Fruit fly (Drosophila melanogaster): ENCODE measurements around the gene CG15533.
A peak's percentile ranks its signal among the peaks of the same experiment; 100 is the strongest.

CG15533 gene

dm6 chr3R:30465775-30466494 is 37.3 kb downstream of the CG15533 start, which contains the start of gene PH4alphaEFB (continued):
- TF ChIP-seq CG8478 (optimal IDR thresholded peaks at IDR 0.05) (no peak), inv (GFP tag; IDR thresholded peaks at IDR 0.05; ENCODE audit: partially characterized antibody) (no peak), CG15479 (GFP tag; optimal IDR thresholded peaks at IDR 0.05) (no peak), CG1024 (GFP tag; IDR thresholded peaks at IDR 0.05) (no peak), CG4328 (GFP tag; optimal IDR thresholded peaks at IDR 0.05) (no peak), en (GFP tag; optimal IDR thresholded peaks at IDR 0.05) (no peak), abd-A (tag; optimal IDR thresholded peaks at IDR 0.05) (no peak), CG33557 (GFP tag; optimal IDR thresholded peaks at IDR 0.05) (peak; percentile 7), CG11093 (GFP tag; IDR thresholded peaks at IDR 0.05) (no peak), Nf-YC (tag; optimal IDR thresholded peaks at IDR 0.05) (peak; percentile 34), sens-2 (GFP tag; IDR thresholded peaks at IDR 0.05) (peak; percentile 33; the same call in 1 of the 2 replicates), nerfin-1 (tag; optimal IDR thresholded peaks at IDR 0.05) (peak; percentile 56), NfI (GFP tag; optimal IDR thresholded peaks at IDR 0.05) (no peak), Dref (GFP tag; IDR thresholded peaks at IDR 0.05) (no peak), CG17568 (GFP tag; optimal IDR thresholded peaks at IDR 0.05) (peak; percentile 58), cato (GFP tag; optimal IDR thresholded peaks at IDR 0.05; ENCODE audit: borderline replicate concordance) (no peak), CG18262 (tag; optimal IDR thresholded peaks at IDR 0.05) (peak; percentile 1), ewg (GFP tag; optimal IDR thresholded peaks at IDR 0.05) (peak; percentile 76), bowl (GFP tag; IDR thresholded peaks at IDR 0.05) (no peak), trem (tag; optimal IDR thresholded peaks at IDR 0.05) (no peak), dmrt99B (tag; optimal IDR thresholded peaks at IDR 0.05) (no peak), Sin3A (optimal IDR thresholded peaks at IDR 0.05) (no peak), Jarid2 (GFP tag; optimal IDR thresholded peaks at IDR 0.05) (peak; percentile 94), Six4 (GFP tag; optimal IDR thresholded peaks at IDR 0.05) (no peak), CG12659 (GFP tag; optimal IDR thresholded peaks at IDR 0.05) (no peak), sqz (GFP tag; optimal IDR thresholded peaks at IDR 0.05) (no peak), CG18764 (GFP tag; optimal IDR thresholded peaks at IDR 0.05) (no peak), CG2199 (GFP tag; IDR thresholded peaks at IDR 0.05) (0 out of 3 replicates have a peak, but pooled peaks have one; percentile 28), hkb (optimal IDR thresholded peaks at IDR 0.05) (no peak), hkb (GFP tag; IDR thresholded peaks at IDR 0.05) (peak; percentile 34; the same call in 1 of the 2 replicates), lab (GFP tag; optimal IDR thresholded peaks at IDR 0.05) (no peak), CG42726 (GFP tag; IDR thresholded peaks at IDR 0.05; ENCODE audit: partially characterized antibody) (no peak), ato (GFP tag; IDR thresholded peaks at IDR 0.05; ENCODE audit: partially characterized antibody) (no peak), stc (GFP tag; IDR thresholded peaks at IDR 0.05) (no peak), knrl (GFP tag; IDR thresholded peaks at IDR 0.05; ENCODE audit: partially characterized antibody) (no peak), CG10321 (GFP tag; IDR thresholded peaks at IDR 0.05) (no peak), prd (optimal IDR thresholded peaks at IDR 0.05) (no peak), prd (GFP tag; IDR thresholded peaks at IDR 0.05) (no peak), scrt (GFP tag; optimal IDR thresholded peaks at IDR 0.05) (peak; percentile 84), CG16779 (GFP tag; IDR thresholded peaks at IDR 0.05) (no peak), wek (GFP tag; optimal IDR thresholded peaks at IDR 0.05) (peak; percentile 3), TFAM (GFP tag; optimal IDR thresholded peaks at IDR 0.05) (no peak), CG32772 (GFP tag; IDR thresholded peaks at IDR 0.05) (no peak), luna (GFP tag; optimal IDR thresholded peaks at IDR 0.05) (no peak), Optix (GFP tag; IDR thresholded peaks at IDR 0.05) (no peak), MESR4 (GFP tag; optimal IDR thresholded peaks at IDR 0.05) (peak; percentile 3), ttk (GFP tag; IDR thresholded peaks at IDR 0.05) (no peak), CG17912 (GFP tag; optimal IDR thresholded peaks at IDR 0.05) (no peak), E2f2 (GFP tag; IDR thresholded peaks at IDR 0.05) (peak; percentile 92), Deaf1 (tag; optimal IDR thresholded peaks at IDR 0.05) (peak; percentile 59)

Data from whole organism, embryonic.